Worm (Caenorhabditis elegans) whole organism, early embryonic: ENCODE results near the gene T19D12.6.
A peak's percentile ranks its signal among the peaks of the same experiment; 100 is the strongest.

Source experiments
- F13C5.2 ChIP-seq: sonication (generic microtip); optimal IDR thresholded peaks from 2 replicates; lab custom pipeline; 2017; ENCODE audit warnings: mild to moderate bottlenecking, missing genetic modification characterization, inconsistent platforms, missing compliant biosample characterization
- aly-1 ChIP-seq: sonication (generic microtip); optimal IDR thresholded peaks from 2 replicates; lab custom pipeline; 2016; ENCODE audit warnings: missing genetic modification characterization, missing compliant biosample characterization
- ceh-13 ChIP-seq: fragments of 200-800 bp; sonication (Bioruptor generic); optimal IDR thresholded peaks from 2 replicates; lab custom pipeline; 2018; ENCODE audit warnings: mild to moderate bottlenecking, missing genetic modification characterization, missing compliant biosample characterization
- ets-7 ChIP-seq: sonication (generic microtip); optimal IDR thresholded peaks from 2 replicates; lab custom pipeline; 2016; ENCODE audit warnings: missing genotype, missing genetic modification characterization, missing compliant biosample characterization
- hmbx-1 ChIP-seq: sonication (generic microtip); optimal IDR thresholded peaks from 2 replicates; lab custom pipeline; 2016; ENCODE audit warnings: mild to moderate bottlenecking, missing genetic modification characterization, missing compliant biosample characterization
- hmg-4 ChIP-seq: fragments of 200-800 bp; sonication (Bioruptor generic); optimal IDR thresholded peaks from 2 replicates; lab custom pipeline; 2018; ENCODE audit warnings: mild to moderate bottlenecking, missing genetic modification characterization, missing compliant biosample characterization

T19D12.6 gene

ce11 chrII:6588605-6589292 is 54.2 kb downstream of the T19D12.6 start, which contains the start of gene icd-1:
Gene icd-1 (minus strand): TSS chrII:6588655.
- peak; percentile 1 for TF ChIP-seq hmg-4
- TF ChIP-seq F13C5.2 (tag; lab: Kevin White, UChicago) = peak; percentile 72
- no peak for TF ChIP-seq ceh-13 (GFP tag; lab: Kevin White, UChicago)
- TF ChIP-seq ets-7 (tag; lab: Kevin White, UChicago) = peak; percentile 25
- no peak for TF ChIP-seq aly-1 (tag; lab: Kevin White, UChicago)
- no peak for TF ChIP-seq hmbx-1 (tag; lab: Kevin White, UChicago)

- no peak for TF ChIP-seq ets-7 (tag; lab: Kevin White, UChicago)
- TF ChIP-seq hmbx-1 (tag; lab: Kevin White, UChicago) = no peak
Measured at ce11 chrII:6587264-6587870, 55.5 kb downstream of the T19D12.6 start, which contains the start of gene C56C10.7. Gene C56C10.7 (minus strand): TSS chrII:6587575.
